Fruit fly (Drosophila melanogaster): Measurements from ENCODE around the gene CG34132.

Gene CG34132

DNA sequence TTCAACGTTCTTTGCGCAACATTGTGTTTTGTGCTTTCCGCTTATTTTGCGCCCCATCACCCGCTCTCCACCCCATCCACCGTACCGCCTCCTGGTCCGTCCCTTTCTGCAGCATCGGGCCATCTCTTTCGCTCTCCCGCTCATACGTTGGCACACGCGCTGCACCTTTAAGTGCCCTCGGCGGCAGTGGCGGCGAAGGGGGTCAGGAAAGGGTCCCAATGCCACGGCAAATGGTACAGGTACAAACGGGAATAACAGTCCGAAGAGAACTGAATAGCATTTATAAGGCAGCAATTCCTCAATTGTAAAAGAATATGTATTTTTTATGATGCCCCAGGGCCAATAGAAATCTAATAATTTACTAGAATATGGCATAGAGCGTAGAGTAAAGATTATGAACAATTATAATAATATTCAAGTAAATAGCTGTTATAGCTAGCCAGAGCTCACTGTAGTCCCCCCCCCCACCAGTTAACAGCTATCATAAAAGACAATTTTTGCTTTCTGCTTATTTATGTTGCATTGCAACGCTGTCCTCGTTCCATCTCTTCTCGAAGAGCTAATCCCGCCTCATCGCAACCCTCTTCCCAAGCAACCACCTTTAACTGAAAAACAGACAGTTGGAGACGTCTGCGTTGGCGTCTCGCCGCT, 26.0 kb downstream of the CG34132 start:
- TF ChIP-seq YL-1 (GFP tag; optimal IDR thresholded peaks at IDR 0.05) (no peak), Med (GFP tag) (peak; percentile 31)

DNA sequence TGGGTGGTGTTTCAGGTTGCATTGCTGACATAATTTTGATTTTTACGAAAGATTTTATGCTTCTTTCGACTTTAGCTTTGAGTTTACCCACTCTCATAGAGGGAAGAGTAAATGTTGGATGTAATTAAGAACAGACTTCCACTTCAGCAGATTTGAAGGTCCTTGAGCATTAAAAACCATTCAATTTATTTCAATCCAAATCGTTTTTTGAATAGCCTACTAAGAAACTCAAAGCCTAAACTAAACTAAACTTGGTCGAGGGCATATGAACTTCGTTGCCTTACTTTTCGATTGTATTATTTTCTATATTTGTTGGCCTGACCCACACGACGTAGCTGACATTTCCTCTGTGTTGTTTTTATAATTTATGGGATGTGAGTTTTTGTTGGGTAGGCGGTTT, 27.6 kb downstream of the CG34132 start:
- TF ChIP-seq toy (GFP tag; IDR thresholded peaks at IDR 0.05) (no peak), Sox102F (GFP tag; optimal IDR thresholded peaks at IDR 0.05) (peak; percentile 5), Med (GFP tag) (peak; percentile 42), dmrt99B (tag; optimal IDR thresholded peaks at IDR 0.05) (peak; percentile 25), dysf (GFP tag; IDR thresholded peaks at IDR 0.05) (0 out of 3 replicates have a peak, but pooled peaks have one; percentile 8), CG9932 (GFP tag; IDR thresholded peaks at IDR 0.05) (no peak), Xbp1 (GFP tag; optimal IDR thresholded peaks at IDR 0.05) (no peak), Lhr (GFP tag; optimal IDR thresholded peaks at IDR 0.05) (no peak), CG6175 (GFP tag; IDR thresholded peaks at IDR 0.05) (no peak), gem (tag; optimal IDR thresholded peaks at IDR 0.05) (peak; percentile 10), dpn (GFP tag; optimal IDR thresholded peaks at IDR 0.05) (no peak), lilli (GFP tag; optimal IDR thresholded peaks at IDR 0.05) (no peak), sens (GFP tag) (peak; percentile 76), D19A (tag; optimal IDR thresholded peaks at IDR 0.05) (peak; percentile 76)

DNA sequence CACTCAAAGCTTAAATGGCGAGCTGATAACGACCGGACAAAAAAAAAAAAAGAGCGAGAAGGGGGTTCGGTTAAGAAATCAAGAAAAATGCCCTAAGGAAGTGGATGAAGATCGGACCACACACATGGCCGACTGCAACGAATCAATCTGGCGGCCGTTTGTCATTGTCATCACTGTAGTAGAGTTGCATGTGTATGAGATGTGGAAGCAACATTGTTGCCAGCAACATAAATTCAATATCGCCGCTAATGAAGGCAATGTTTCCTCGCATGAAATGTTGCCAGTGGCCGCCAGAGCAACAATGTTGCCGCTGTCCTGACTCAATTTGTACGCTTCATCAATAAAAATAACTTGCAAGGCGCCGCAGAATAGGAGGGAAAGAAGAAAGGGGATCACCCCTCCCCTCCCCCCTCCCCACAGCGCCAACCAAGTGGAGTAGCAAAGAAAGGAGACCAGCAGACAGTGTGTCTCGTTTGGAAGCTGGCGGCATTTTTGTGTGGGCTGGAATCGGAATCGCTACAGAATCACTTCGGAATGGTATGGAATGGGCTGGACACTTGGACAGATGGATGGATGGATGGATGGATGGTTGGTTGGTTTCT, 29.7 kb downstream of the CG34132 start:
- no peak for TF ChIP-seq CG4404 (GFP tag; IDR thresholded peaks at IDR 0.05)
- no peak for TF ChIP-seq CG6765 (GFP tag; optimal IDR thresholded peaks at IDR 0.05)
- no peak for TF ChIP-seq Bgb (GFP tag; IDR thresholded peaks at IDR 0.05; ENCODE audit: partially characterized antibody)
- TF ChIP-seq grau (tag; optimal IDR thresholded peaks at IDR 0.05), result peak; percentile 55
- TF ChIP-seq hth (optimal IDR thresholded peaks at IDR 0.05), result no peak
- TF ChIP-seq Deaf1 (tag; optimal IDR thresholded peaks at IDR 0.05), result no peak
- no peak for TF ChIP-seq fu2 (GFP tag; optimal IDR thresholded peaks at IDR 0.05)
- peak; percentile 9 for TF ChIP-seq Med (GFP tag)
- TF ChIP-seq Abd-B (GFP tag; optimal IDR thresholded peaks at IDR 0.05), result no peak
- peak; percentile 68 for TF ChIP-seq crol (GFP tag; IDR thresholded peaks at IDR 0.05)
- TF ChIP-seq chm (GFP tag; IDR thresholded peaks at IDR 0.05), result no peak
- no peak for TF ChIP-seq Dref (GFP tag; IDR thresholded peaks at IDR 0.05)
- no peak for TF ChIP-seq CG42726 (GFP tag; IDR thresholded peaks at IDR 0.05; ENCODE audit: partially characterized antibody)
- TF ChIP-seq aop (GFP tag; IDR thresholded peaks at IDR 0.05), result no peak
- TF ChIP-seq schlank (tag; optimal IDR thresholded peaks at IDR 0.05), result no peak
- TF ChIP-seq sim (GFP tag; IDR thresholded peaks at IDR 0.05), result no peak
- TF ChIP-seq sd (tag; optimal IDR thresholded peaks at IDR 0.05), result peak; percentile 28
- peak; percentile 77 for TF ChIP-seq Hr39 (optimal IDR thresholded peaks at IDR 0.05)
- no peak for TF ChIP-seq CG31441 (GFP tag; IDR thresholded peaks at IDR 0.05)
- TF ChIP-seq Dip2 (GFP tag; IDR thresholded peaks at IDR 0.05), result no peak
- peak; percentile 27 for TF ChIP-seq sens (GFP tag)
- no peak for TF ChIP-seq knrl (GFP tag; IDR thresholded peaks at IDR 0.05; ENCODE audit: partially characterized antibody)
- TF ChIP-seq Kr (GFP tag; optimal IDR thresholded peaks at IDR 0.05), result no peak
- no peak for TF ChIP-seq Stat92E (GFP tag; optimal IDR thresholded peaks at IDR 0.05)
- no peak for TF ChIP-seq p53 (GFP tag; optimal IDR thresholded peaks at IDR 0.05)
- TF ChIP-seq row (GFP tag; IDR thresholded peaks at IDR 0.05), result no peak
- TF ChIP-seq gt (GFP tag; IDR thresholded peaks at IDR 0.05), result no peak
- TF ChIP-seq CG7357 (GFP tag; IDR thresholded peaks at IDR 0.05), result no peak
- no peak for TF ChIP-seq sens-2 (GFP tag; IDR thresholded peaks at IDR 0.05)
- no peak for TF ChIP-seq wor (GFP tag; IDR thresholded peaks at IDR 0.05)
- TF ChIP-seq CG6654 (GFP tag; optimal IDR thresholded peaks at IDR 0.05), result no peak
- no peak for TF ChIP-seq fru (optimal IDR thresholded peaks at IDR 0.05)
- no peak for TF ChIP-seq Pdp1 (GFP tag; optimal IDR thresholded peaks at IDR 0.05)
- TF ChIP-seq Poxn (GFP tag; IDR thresholded peaks at IDR 0.05), result no peak
- no peak for TF ChIP-seq peb (GFP tag; IDR thresholded peaks at IDR 0.05)

All from whole organism, embryonic.